Fruit fly (Drosophila melanogaster): ENCODE measurements around the gene PGAP1.

DNA sequence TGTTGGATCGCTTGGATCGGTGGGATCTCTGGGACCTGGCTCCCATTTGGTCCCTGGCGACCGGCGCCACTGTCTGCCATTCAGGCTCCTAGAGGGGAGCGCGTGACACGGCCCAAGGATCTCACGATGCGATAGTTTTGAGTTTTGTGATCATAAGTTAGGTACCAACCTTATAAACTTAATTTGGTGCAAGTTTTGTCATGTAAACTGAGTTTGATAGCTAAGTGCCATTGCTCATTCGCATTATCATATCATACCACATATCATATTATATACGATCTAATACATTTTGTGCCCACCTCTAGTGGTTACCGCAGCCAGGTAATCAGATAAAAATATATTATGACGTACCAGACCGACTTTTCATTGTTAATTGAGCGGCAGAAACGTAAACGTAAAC, 6.7 kb upstream of the PGAP1 start:
- TF ChIP-seq CTCF (optimal IDR thresholded peaks at IDR 0.05), result no peak
- no peak for TF ChIP-seq CG8478 (optimal IDR thresholded peaks at IDR 0.05)
